Fruit fly (Drosophila melanogaster) whole organism, adult: Measurements from ENCODE around the gene RhoGAP5A.

ENCODE experiments used
- CG12768 ChIP-seq: fragments of 200-800 bp; sonication (Bioruptor generic); optimal IDR thresholded peaks from 2 replicates; lab custom pipeline; 2017; ENCODE audit warnings: missing biosample characterization, missing genetic modification characterization, mild to moderate bottlenecking, moderate library complexity, missing genetic modification reagents
- CG33017 ChIP-seq: fragments of 200-800 bp; sonication (Bioruptor generic); optimal IDR thresholded peaks from 2 replicates; lab custom pipeline; 2018; ENCODE audit warnings: missing biosample characterization, mild to moderate bottlenecking, missing genetic modification characterization, moderate library complexity
- CG7045 ChIP-seq: fragments of 200-800 bp; sonication (Bioruptor generic); optimal IDR thresholded peaks from 2 replicates; lab custom pipeline; 2017; ENCODE audit warnings: missing biosample characterization, mild to moderate bottlenecking, missing genetic modification characterization
- CG7101 ChIP-seq: fragments of 200-800 bp; sonication (Bioruptor generic); optimal IDR thresholded peaks from 2 replicates; lab custom pipeline; 2018; ENCODE audit warnings: missing biosample characterization, mild to moderate bottlenecking, missing genetic modification characterization, moderate library complexity
- Crg-1 ChIP-seq: fragments of 200-800 bp; sonication (Bioruptor generic); optimal IDR thresholded peaks from 2 replicates; lab custom pipeline; 2016; ENCODE audit warnings: missing biosample characterization, missing genetic modification characterization
- ovo ChIP-seq: fragments of 200-800 bp; sonication (Bioruptor generic); optimal IDR thresholded peaks from 2 replicates; lab custom pipeline; 2016; ENCODE audit warnings: missing biosample characterization, missing genetic modification characterization
- tj ChIP-seq: fragments of 200-800 bp; sonication (Bioruptor generic); optimal IDR thresholded peaks from 3 replicates; lab custom pipeline; 2017; ENCODE audit warnings: missing biosample characterization, mild to moderate bottlenecking, missing genetic modification characterization, moderate library complexity

DNA sequence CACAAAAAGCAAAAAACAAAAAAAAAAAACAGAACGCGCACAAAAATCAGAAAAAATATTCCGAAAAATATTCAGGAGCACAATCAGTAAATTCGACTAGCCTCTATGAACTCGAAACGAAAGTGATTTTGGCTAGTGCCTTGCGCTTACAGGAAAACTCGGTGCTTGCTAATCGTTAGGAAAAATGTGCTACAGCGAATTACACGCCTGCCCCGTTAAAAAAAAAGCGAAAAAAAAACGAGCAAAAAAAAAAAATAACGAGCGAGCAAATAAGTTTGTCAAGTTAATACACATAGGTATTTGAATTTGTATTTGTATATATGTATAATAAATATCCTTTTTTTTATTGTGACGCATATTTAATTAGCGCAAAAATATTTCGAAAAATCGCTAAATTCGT is 2.3 kb downstream of the RhoGAP5A start, which contains the start of gene CG34434:
- TF ChIP-seq Crg-1 (GFP tag; lab: Kevin White, UChicago) (no peak), CG7045 (GFP tag; lab: Kevin White, UChicago) (no peak), CG12768 (GFP tag; lab: Kevin White, UChicago) (no peak), CG7101 (tag; lab: Kevin White, UChicago) (no peak), ovo (GFP tag; lab: Kevin White, UChicago) (no peak), CG33017 (no peak), tj (GFP tag; lab: Kevin White, UChicago) (no peak)
